Fruit fly (Drosophila melanogaster): Measurements from ENCODE around the gene AlaRS-m.

Gene AlaRS-m

dm6 chr3L:5141380-5142101, 4.4 kb upstream of the AlaRS-m start, which contains the start of the genes Dhrs4 and Gdap1:
Gene Dhrs4, minus strand, starts transcription at chr3L:5141646.
Gene Gdap1, plus strand, starts transcription at chr3L:5141953.
- no peak for TF ChIP-seq psq (GFP tag; optimal IDR thresholded peaks at IDR 0.05)
- TF ChIP-seq CG32264 (GFP tag; optimal IDR thresholded peaks at IDR 0.05) = no peak
- peak; percentile 22 for TF ChIP-seq Myc (optimal IDR thresholded peaks at IDR 0.05)
- no peak for TF ChIP-seq CG9705 (GFP tag; optimal IDR thresholded peaks at IDR 0.05)
- TF ChIP-seq Jra (GFP tag; optimal IDR thresholded peaks at IDR 0.05) = no peak
- no peak for TF ChIP-seq Vsx2 (GFP tag; optimal IDR thresholded peaks at IDR 0.05; ENCODE audit: partially characterized antibody)
- TF ChIP-seq br (GFP tag; optimal IDR thresholded peaks at IDR 0.05) = no peak
- no peak for TF ChIP-seq lola (GFP tag; optimal IDR thresholded peaks at IDR 0.05)
- no peak for TF ChIP-seq dl (GFP tag; optimal IDR thresholded peaks at IDR 0.05; ENCODE audit: insufficient read depth in 1 of 2, partially characterized antibody in 2 of 2)

dm6 chr3L:5152354-5152806, 6.5 kb downstream of the AlaRS-m start, which contains the start of the genes Gen and Srp54k:
Gene Gen, minus strand, starts transcription at chr3L:5152376.
Gene Srp54k, plus strand, starts transcription at chr3L:5152678.
- TF ChIP-seq Jra (GFP tag; optimal IDR thresholded peaks at IDR 0.05) (no peak), rgr (GFP tag; optimal IDR thresholded peaks at IDR 0.05) (no peak), ey (GFP tag; optimal IDR thresholded peaks at IDR 0.05) (peak; percentile 36), HLH106 (tag; optimal IDR thresholded peaks at IDR 0.05) (peak; percentile 43), h (GFP tag; optimal IDR thresholded peaks at IDR 0.05) (no peak), Sp1 (GFP tag; optimal IDR thresholded peaks at IDR 0.05) (peak; percentile 48), psq (GFP tag; optimal IDR thresholded peaks at IDR 0.05) (peak; percentile 1), Rel (GFP tag; optimal IDR thresholded peaks at IDR 0.05) (no peak), Rel (tag; optimal IDR thresholded peaks at IDR 0.05) (peak; percentile 6), foxo (GFP tag; optimal IDR thresholded peaks at IDR 0.05) (no peak), CrebA (GFP tag; optimal IDR thresholded peaks at IDR 0.05; ENCODE audit: borderline replicate concordance) (no peak), sv (GFP tag; optimal IDR thresholded peaks at IDR 0.05) (peak; percentile 7), Myc (optimal IDR thresholded peaks at IDR 0.05) (peak; percentile 100), OdsH (GFP tag; optimal IDR thresholded peaks at IDR 0.05) (peak; percentile 32), tai (GFP tag; optimal IDR thresholded peaks at IDR 0.05) (no peak), CG9705 (GFP tag; optimal IDR thresholded peaks at IDR 0.05) (peak; percentile 13), Hnf4 (GFP tag; optimal IDR thresholded peaks at IDR 0.05) (no peak), Dif (GFP tag; optimal IDR thresholded peaks at IDR 0.05; ENCODE audit: partially characterized antibody) (peak; percentile 39), fru (GFP tag; optimal IDR thresholded peaks at IDR 0.05) (no peak), lola (GFP tag; optimal IDR thresholded peaks at IDR 0.05) (no peak), GATAd (GFP tag; optimal IDR thresholded peaks at IDR 0.05) (no peak)

dm6 chr3L:5154917-5155613, 9.2 kb downstream of the AlaRS-m start:
- peak; percentile 56 for TF ChIP-seq woc (GFP tag; optimal IDR thresholded peaks at IDR 0.05)
- peak in 1 of 2 experiments; percentile 80 for TF ChIP-seq foxo (GFP tag; optimal IDR thresholded peaks at IDR 0.05)
- peak; percentile 79 for TF ChIP-seq ey (GFP tag; optimal IDR thresholded peaks at IDR 0.05)
- TF ChIP-seq CG32264 (GFP tag; optimal IDR thresholded peaks at IDR 0.05) = no peak
- no peak for TF ChIP-seq dsf (GFP tag; optimal IDR thresholded peaks at IDR 0.05; ENCODE audit: borderline replicate concordance)
- TF ChIP-seq lola (GFP tag; optimal IDR thresholded peaks at IDR 0.05) = no peak
- no peak for TF ChIP-seq Hr78 (GFP tag; optimal IDR thresholded peaks at IDR 0.05)
- TF ChIP-seq psq (GFP tag; optimal IDR thresholded peaks at IDR 0.05) = peak; percentile 56
- no peak for TF ChIP-seq Hnf4 (GFP tag; optimal IDR thresholded peaks at IDR 0.05)
- TF ChIP-seq HLH106 (tag; optimal IDR thresholded peaks at IDR 0.05) = no peak
- no peak for TF ChIP-seq tai (GFP tag; optimal IDR thresholded peaks at IDR 0.05)
- TF ChIP-seq Dif (GFP tag; optimal IDR thresholded peaks at IDR 0.05; ENCODE audit: partially characterized antibody) = no peak
- TF ChIP-seq Hr83 (GFP tag; optimal IDR thresholded peaks at IDR 0.05; ENCODE audit: poor library complexity, severe bottlenecking) = no peak
- TF ChIP-seq CG9705 (GFP tag; optimal IDR thresholded peaks at IDR 0.05) = peak; percentile 2
- no peak for TF ChIP-seq GATAd (GFP tag; optimal IDR thresholded peaks at IDR 0.05)
- peak; percentile 68 for TF ChIP-seq OdsH (GFP tag; optimal IDR thresholded peaks at IDR 0.05)
- TF ChIP-seq Jra (GFP tag; optimal IDR thresholded peaks at IDR 0.05) = no peak
- peak; percentile 58 for TF ChIP-seq Sp1 (GFP tag; optimal IDR thresholded peaks at IDR 0.05)
- TF ChIP-seq pan (optimal IDR thresholded peaks at IDR 0.05) = no peak
- no peak for TF ChIP-seq Rel (GFP tag; optimal IDR thresholded peaks at IDR 0.05)
- no peak for TF ChIP-seq Rel (tag; optimal IDR thresholded peaks at IDR 0.05)
- no peak for TF ChIP-seq N (GFP tag; optimal IDR thresholded peaks at IDR 0.05)
- peak; percentile 72 for TF ChIP-seq rgr (GFP tag; optimal IDR thresholded peaks at IDR 0.05)
- TF ChIP-seq jim (GFP tag; optimal IDR thresholded peaks at IDR 0.05) = no peak
- no peak for TF ChIP-seq sage (GFP tag; optimal IDR thresholded peaks at IDR 0.05)
- TF ChIP-seq CrebA (GFP tag; optimal IDR thresholded peaks at IDR 0.05; ENCODE audit: borderline replicate concordance) = no peak
- TF ChIP-seq usp (GFP tag; optimal IDR thresholded peaks at IDR 0.05) = no peak
- peak; percentile 77 for TF ChIP-seq fru (GFP tag; optimal IDR thresholded peaks at IDR 0.05)
- TF ChIP-seq brk (GFP tag; optimal IDR thresholded peaks at IDR 0.05) = no peak
- peak; percentile 74 for TF ChIP-seq sv (GFP tag; optimal IDR thresholded peaks at IDR 0.05)
- TF ChIP-seq Abd-B (GFP tag; optimal IDR thresholded peaks at IDR 0.05) = no peak
- TF ChIP-seq Vsx2 (GFP tag; optimal IDR thresholded peaks at IDR 0.05; ENCODE audit: partially characterized antibody) = no peak
- TF ChIP-seq Dfd (GFP tag; optimal IDR thresholded peaks at IDR 0.05) = no peak
- TF ChIP-seq Myc (optimal IDR thresholded peaks at IDR 0.05) = no peak
- peak; percentile 79 for TF ChIP-seq h (GFP tag; optimal IDR thresholded peaks at IDR 0.05)
- peak; percentile 66 for TF ChIP-seq br (GFP tag; optimal IDR thresholded peaks at IDR 0.05)
- TF ChIP-seq dl (GFP tag; optimal IDR thresholded peaks at IDR 0.05; ENCODE audit: insufficient read depth in 1 of 2, partially characterized antibody in 2 of 2) = no peak
- no peak for TF ChIP-seq dmrt93B (GFP tag; optimal IDR thresholded peaks at IDR 0.05)
- no peak for TF ChIP-seq Mio (GFP tag; optimal IDR thresholded peaks at IDR 0.05)
